Fruit fly (Drosophila melanogaster): Measurements from ENCODE around the gene CG34260.

DNA sequence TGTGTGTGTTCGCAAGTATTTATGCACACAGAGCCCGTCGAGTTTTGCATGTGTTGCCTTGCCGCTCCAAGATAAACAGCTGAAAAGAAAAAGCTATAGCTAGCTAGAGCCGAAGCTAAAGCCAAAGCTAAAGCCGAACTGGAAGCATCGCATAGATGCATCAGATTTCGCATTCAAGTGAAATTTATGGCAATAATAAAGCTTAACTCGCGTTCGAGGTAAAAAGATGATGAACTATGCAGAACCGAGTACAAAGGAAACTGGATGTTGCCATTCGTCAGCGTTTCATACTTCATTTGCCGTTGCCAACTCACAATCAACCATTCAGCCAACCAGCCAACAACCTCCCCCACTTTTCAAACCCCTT, 20.3 kb downstream of the CG34260 start:
- TF ChIP-seq ttk (optimal IDR thresholded peaks at IDR 0.05) (no peak), insv (optimal IDR thresholded peaks at IDR 0.05) (no peak), psq (optimal IDR thresholded peaks at IDR 0.05) (no peak), Myc (optimal IDR thresholded peaks at IDR 0.05) (no peak)

Data from Kc167 (cell line).